Worm (Caenorhabditis elegans): ENCODE results near the gene M01H9.10.

The M01H9.10 gene

DNA sequence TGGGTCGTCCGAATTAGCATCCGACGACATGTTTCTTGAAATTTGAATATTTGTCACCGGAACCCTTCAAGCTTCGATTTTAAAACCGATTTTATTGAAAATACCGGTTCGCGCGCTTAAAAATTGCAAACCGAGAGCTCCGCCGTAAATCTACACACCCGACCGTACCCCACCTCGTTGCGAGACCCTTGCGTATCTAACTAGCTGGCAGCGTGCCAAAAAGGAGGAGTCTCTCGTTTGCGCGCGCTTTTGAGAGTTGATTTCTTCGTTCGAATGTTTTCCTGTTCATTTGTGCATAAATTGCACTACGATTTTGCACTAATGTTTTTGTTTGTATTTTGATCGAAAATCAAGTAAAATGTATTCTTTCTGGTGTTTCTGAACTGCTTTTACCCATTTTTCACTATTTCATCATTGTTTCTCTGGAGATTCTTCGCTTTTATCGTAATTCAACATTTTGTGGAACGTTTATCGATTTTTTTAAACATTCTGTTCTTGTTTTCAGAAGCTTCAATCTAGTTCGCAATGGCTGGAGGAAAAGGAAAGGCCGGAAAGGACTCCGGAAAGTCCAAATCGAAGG lies 34.1 kb downstream of the M01H9.10 start, which contains the start of the genes wapl-1 and htz-1 (continued):
- TF ChIP-seq lir-3 (tag; optimal IDR thresholded peaks at IDR 0.05) (no peak), D1046.2 (GFP tag; IDR thresholded peaks at IDR 0.05) (peak; percentile 83; the same call in 1 of the 2 replicates), dmd-9 (GFP tag; IDR thresholded peaks at IDR 0.05) (peak; percentile 88), zip-2 (tag; optimal IDR thresholded peaks at IDR 0.05) (peak; percentile 18), attf-4 (tag; optimal IDR thresholded peaks at IDR 0.05) (no peak), R02D3.7 (tag; optimal IDR thresholded peaks at IDR 0.05) (peak; percentile 93), lin-38 (GFP tag; IDR thresholded peaks at IDR 0.05) (peak; percentile 91), ctbp-1 (GFP tag; IDR thresholded peaks at IDR 0.05) (peak; percentile 84), daf-19 (GFP tag; conservative IDR thresholded peaks at IDR 0.05) (no peak), nhr-11 (tag; optimal IDR thresholded peaks at IDR 0.05) (peak; percentile 97), cey-2 (tag; optimal IDR thresholded peaks at IDR 0.05; ENCODE audit: borderline replicate concordance, insufficient read depth) (no peak), pqm-1 (tag; optimal IDR thresholded peaks at IDR 0.05) (no peak), nhr-10 (tag; optimal IDR thresholded peaks at IDR 0.05) (no peak), lin-29 (GFP tag; IDR thresholded peaks at IDR 0.05) (peak; percentile 71)

DNA sequence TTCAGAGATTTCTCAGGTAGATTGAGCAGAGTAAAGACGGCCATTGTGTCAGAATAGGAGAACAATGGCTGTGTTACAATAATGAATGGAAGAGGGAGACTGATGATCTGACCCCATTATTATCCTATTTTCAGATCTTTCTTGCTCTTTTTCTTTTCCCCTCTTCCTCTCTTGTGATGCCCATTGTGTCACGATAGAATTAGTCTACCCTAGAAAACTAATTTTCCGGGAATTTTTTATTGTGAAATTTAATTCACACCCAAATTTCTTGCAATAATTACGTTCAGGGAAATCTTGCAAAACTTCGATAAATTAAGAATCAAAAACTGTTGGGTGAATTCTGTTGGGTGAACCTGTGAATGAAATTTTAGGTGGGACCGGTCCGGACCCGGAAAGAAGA lies 38.9 kb downstream of the M01H9.10 start, which contains the start of gene fbxb-75:
fbxb-75 (minus strand) TSS at position 101 of the 400 bp plus-strand sequence.
- TF ChIP-seq php-3 (GFP tag; IDR thresholded peaks at IDR 0.05) (no peak), dve-1 (tag; optimal IDR thresholded peaks at IDR 0.05; ENCODE audit: insufficient read depth) (no peak), tra-1 (GFP tag; IDR thresholded peaks at IDR 0.05) (no peak), ceh-32 (tag; optimal IDR thresholded peaks at IDR 0.05; ENCODE audit: poor library complexity) (no peak), lir-3 (tag; optimal IDR thresholded peaks at IDR 0.05) (no peak), nhr-102 (tag; optimal IDR thresholded peaks at IDR 0.05) (no peak), madf-9 (GFP tag; conservative IDR thresholded peaks at IDR 0.05) (no peak), fos-1 (tag; optimal IDR thresholded peaks at IDR 0.05) (no peak), nhr-10 (tag; optimal IDR thresholded peaks at IDR 0.05) (no peak), lin-1 (GFP tag; IDR thresholded peaks at IDR 0.05) (no peak), saeg-2 (GFP tag; IDR thresholded peaks at IDR 0.05) (no peak), ztf-11 (tag; optimal IDR thresholded peaks at IDR 0.05) (no peak), nhr-77 (tag; optimal IDR thresholded peaks at IDR 0.05) (no peak)

DNA sequence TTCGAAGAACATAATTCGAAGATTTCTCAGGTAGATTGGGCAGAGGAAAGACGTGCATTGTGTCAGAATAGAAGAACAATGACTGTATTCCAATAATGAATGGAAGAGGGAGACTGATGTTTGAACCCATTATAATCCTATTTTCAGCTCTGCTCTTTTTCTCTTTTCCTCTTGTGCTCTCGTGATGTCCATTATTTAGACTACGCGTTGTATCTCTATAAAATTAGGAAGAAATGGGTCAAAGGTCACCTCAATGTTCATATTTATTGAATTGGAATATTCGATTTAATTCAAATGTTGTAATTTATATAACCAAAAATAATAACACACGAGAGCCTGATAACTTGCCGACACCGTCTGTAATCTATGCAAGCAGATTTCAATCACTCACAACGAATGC lies 40.7 kb downstream of the M01H9.10 start, which contains the start of gene fbxb-74:
fbxb-74 (minus strand) TSS at position 101 of the 400 bp plus-strand sequence.
- no peak for TF ChIP-seq zip-2 (tag; optimal IDR thresholded peaks at IDR 0.05)
- no peak for TF ChIP-seq mdl-1 (tag; optimal IDR thresholded peaks at IDR 0.05)
- no peak for TF ChIP-seq daf-8 (GFP tag; IDR thresholded peaks at IDR 0.05)
- TF ChIP-seq snpc-4 (tag; optimal IDR thresholded peaks at IDR 0.05) = no peak
- no peak for TF ChIP-seq nhr-11 (tag; optimal IDR thresholded peaks at IDR 0.05)
- no peak for TF ChIP-seq aly-2 (tag; optimal IDR thresholded peaks at IDR 0.05)
- TF ChIP-seq mes-2 (tag; optimal IDR thresholded peaks at IDR 0.05; ENCODE audit: poor library complexity, severe bottlenecking) = no peak
- no peak for TF ChIP-seq lim-7 (GFP tag; IDR thresholded peaks at IDR 0.05)
- TF ChIP-seq spr-1 (tag; optimal IDR thresholded peaks at IDR 0.05) = no peak
- no peak for TF ChIP-seq lin-39 (tag; optimal IDR thresholded peaks at IDR 0.05)
- TF ChIP-seq nhr-6 (tag; optimal IDR thresholded peaks at IDR 0.05) = no peak
- TF ChIP-seq mxl-3 (GFP tag; optimal IDR thresholded peaks at IDR 0.05) = no peak
- no peak for TF ChIP-seq F10B5.3 (tag; optimal IDR thresholded peaks at IDR 0.05)
- TF ChIP-seq nhr-42 (GFP tag; IDR thresholded peaks at IDR 0.05) = no peak

DNA sequence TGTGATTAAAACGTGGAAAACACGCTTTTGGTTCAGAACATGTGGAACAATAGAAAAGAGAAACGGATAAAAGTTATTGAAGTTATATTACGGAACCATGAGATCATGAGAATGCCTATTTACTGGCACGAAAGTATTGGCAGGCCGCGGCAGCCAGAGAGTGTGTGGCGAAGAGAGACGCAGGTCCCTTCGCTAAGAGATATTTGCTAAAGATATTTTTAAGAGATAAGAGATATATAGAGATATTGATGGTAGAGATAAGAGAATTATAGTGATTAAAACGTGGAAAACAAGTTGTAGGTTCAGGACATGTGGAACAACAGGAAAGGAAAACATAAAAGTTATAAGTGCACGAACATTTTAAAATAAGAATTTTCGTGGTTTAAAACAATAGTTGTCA lies 42.1 kb downstream of the M01H9.10 start:
- no peak for TF ChIP-seq nhr-42 (GFP tag; IDR thresholded peaks at IDR 0.05)
- no peak for TF ChIP-seq mes-2 (tag; optimal IDR thresholded peaks at IDR 0.05; ENCODE audit: poor library complexity, severe bottlenecking)
- TF ChIP-seq zfp-3 (GFP tag; conservative IDR thresholded peaks at IDR 0.05) = no peak

Measured in whole organism, L4 larva.